Worm (Caenorhabditis elegans) whole organism, midembryonic: Measurements from ENCODE around the gene Y39A1A.18.
A peak's percentile ranks its signal among the peaks of the same experiment; 100 is the strongest.

ENCODE experiments used
- T22C8.4 ChIP-seq: fragments of 200-800 bp; sonication (Bioruptor generic); IDR thresholded peaks from 2 replicates; pipeline ENCODE4 v1.3.6; 2022; ENCODE audit warnings: missing genetic modification characterization, missing compliant biosample characterization
- cog-1 ChIP-seq: sonication (generic microtip); optimal IDR thresholded peaks from 2 replicates; lab custom pipeline; 2016; ENCODE audit warnings: missing genetic modification characterization, missing compliant biosample characterization
- flt-1 ChIP-seq: fragments of 200-800 bp; sonication (Bioruptor generic); IDR thresholded peaks from 2 replicates; pipeline ENCODE4 v1.3.6; 2022; ENCODE audit warnings: missing genetic modification characterization, missing compliant biosample characterization
- klf-2 ChIP-seq: fragments of 200-800 bp; sonication (Bioruptor generic); conservative IDR thresholded peaks from 2 replicates; pipeline ENCODE4 v1.3.6; 2022; ENCODE audit warnings: missing genetic modification reagents, missing genetic modification characterization, missing compliant biosample characterization
- med-1 ChIP-seq: sonication (generic microtip); optimal IDR thresholded peaks from 2 replicates; lab custom pipeline; 2017; ENCODE audit warnings: missing genetic modification characterization, mild to moderate bottlenecking, missing compliant biosample characterization, antibody characterized with exemption, missing genetic modification reagents; ENCODE audit not compliant: insufficient read depth
- ref-1 ChIP-seq: fragments of 200-800 bp; sonication (Bioruptor generic); conservative IDR thresholded peaks from 2 replicates; pipeline ENCODE4 v1.3.6; 2022; ENCODE audit warnings: missing genetic modification reagents, missing genetic modification characterization, missing compliant biosample characterization
- tab-1 ChIP-seq: fragments of 200-800 bp; sonication (Bioruptor generic); IDR thresholded peaks from 2 replicates; pipeline ENCODE4 v1.3.6; 2022; ENCODE audit warnings: missing genetic modification characterization, missing compliant biosample characterization
- ztf-23 ChIP-seq: fragments of 200-800 bp; sonication (Bioruptor generic); IDR thresholded peaks from 2 replicates; pipeline ENCODE4 v1.3.6; 2022; ENCODE audit warnings: missing genetic modification reagents, missing genetic modification characterization, missing compliant biosample characterization
- ztf-29 ChIP-seq: fragments of 200-800 bp; sonication (Bioruptor generic); IDR thresholded peaks from 2 replicates; pipeline ENCODE4 v1.3.6; 2022; ENCODE audit warnings: missing genetic modification reagents, missing genetic modification characterization, missing compliant biosample characterization

The Y39A1A.18 gene

ce11 chrIII:10733300-10733699 lies 39.0 kb upstream of the Y39A1A.18 start:
- TF ChIP-seq klf-2 (GFP tag; lab: Robert Waterston, UW) (no peak), tab-1 (GFP tag; lab: Robert Waterston, UW) (no peak), ref-1 (GFP tag; lab: Robert Waterston, UW) (no peak)

ce11 chrIII:10730510-10730909 lies 36.2 kb upstream of the Y39A1A.18 start, which contains the start of gene tat-3:
TSS of gene tat-3 (minus strand) at chrIII:10730705.
- TF ChIP-seq med-1 (GFP tag; lab: Kevin White, UChicago) (no peak), ztf-23 (GFP tag; lab: Robert Waterston, UW) (no peak), klf-2 (GFP tag; lab: Robert Waterston, UW) (no peak), ref-1 (GFP tag; lab: Robert Waterston, UW) (no peak), cog-1 (no peak), T22C8.4 (GFP tag; lab: Robert Waterston, UW) (no peak), ztf-29 (GFP tag; lab: Robert Waterston, UW) (no peak), flt-1 (GFP tag; lab: Robert Waterston, UW) (no peak), tab-1 (GFP tag; lab: Robert Waterston, UW) (no peak)

ce11 chrIII:10721056-10721455 lies 26.8 kb upstream of the Y39A1A.18 start:
- TF ChIP-seq klf-2 (GFP tag; lab: Robert Waterston, UW) (no peak), flt-1 (GFP tag; lab: Robert Waterston, UW) (no peak), ref-1 (GFP tag; lab: Robert Waterston, UW) (no peak), tab-1 (GFP tag; lab: Robert Waterston, UW) (no peak), med-1 (GFP tag; lab: Kevin White, UChicago) (no peak), ztf-23 (GFP tag; lab: Robert Waterston, UW) (no peak), cog-1 (no peak), T22C8.4 (GFP tag; lab: Robert Waterston, UW) (no peak), ztf-29 (GFP tag; lab: Robert Waterston, UW) (no peak)

ce11 chrIII:10720170-10720569 lies 25.9 kb upstream of the Y39A1A.18 start:
- TF ChIP-seq ztf-29 (GFP tag; lab: Robert Waterston, UW), result no peak
- peak; percentile 46; the same call in 1 of the 2 replicates for TF ChIP-seq ztf-23 (GFP tag; lab: Robert Waterston, UW)
- peak; percentile 97 for TF ChIP-seq T22C8.4 (GFP tag; lab: Robert Waterston, UW)
- no peak for TF ChIP-seq med-1 (GFP tag; lab: Kevin White, UChicago)
- peak; percentile 26 for TF ChIP-seq cog-1
- TF ChIP-seq flt-1 (GFP tag; lab: Robert Waterston, UW), result 0 out of 2 replicates have a peak, but pooled peaks have one; percentile 39

ce11 chrIII:10719057-10719456 lies 24.8 kb upstream of the Y39A1A.18 start:
- no peak for TF ChIP-seq med-1 (GFP tag; lab: Kevin White, UChicago)
- no peak for TF ChIP-seq ztf-29 (GFP tag; lab: Robert Waterston, UW)
- TF ChIP-seq ref-1 (GFP tag; lab: Robert Waterston, UW), result no peak
- no peak for TF ChIP-seq klf-2 (GFP tag; lab: Robert Waterston, UW)

ce11 chrIII:10718078-10718477 lies 23.8 kb upstream of the Y39A1A.18 start:
- TF ChIP-seq ztf-29 (GFP tag; lab: Robert Waterston, UW), result no peak
- no peak for TF ChIP-seq ref-1 (GFP tag; lab: Robert Waterston, UW)
- no peak for TF ChIP-seq klf-2 (GFP tag; lab: Robert Waterston, UW)
- TF ChIP-seq ztf-23 (GFP tag; lab: Robert Waterston, UW), result no peak
- no peak for TF ChIP-seq flt-1 (GFP tag; lab: Robert Waterston, UW)
- no peak for TF ChIP-seq T22C8.4 (GFP tag; lab: Robert Waterston, UW)
- TF ChIP-seq tab-1 (GFP tag; lab: Robert Waterston, UW), result no peak
- TF ChIP-seq med-1 (GFP tag; lab: Kevin White, UChicago), result no peak
- no peak for TF ChIP-seq cog-1

- no peak for TF ChIP-seq flt-1 (GFP tag; lab: Robert Waterston, UW)
- TF ChIP-seq cog-1, result no peak
- no peak for TF ChIP-seq T22C8.4 (GFP tag; lab: Robert Waterston, UW)
- TF ChIP-seq ztf-23 (GFP tag; lab: Robert Waterston, UW), result no peak
- no peak for TF ChIP-seq klf-2 (GFP tag; lab: Robert Waterston, UW)
- TF ChIP-seq med-1 (GFP tag; lab: Kevin White, UChicago), result no peak
- TF ChIP-seq ref-1 (GFP tag; lab: Robert Waterston, UW), result no peak
- no peak for TF ChIP-seq ztf-29 (GFP tag; lab: Robert Waterston, UW)
- TF ChIP-seq tab-1 (GFP tag; lab: Robert Waterston, UW), result no peak
Observed at ce11 chrIII:10717479-10717878, 23.2 kb upstream of the Y39A1A.18 start.

- TF ChIP-seq ztf-23 (GFP tag; lab: Robert Waterston, UW), result no peak
- TF ChIP-seq ztf-29 (GFP tag; lab: Robert Waterston, UW), result no peak
- no peak for TF ChIP-seq cog-1
Observed at ce11 chrIII:10716091-10716490, 21.8 kb upstream of the Y39A1A.18 start, which contains the start of gene W09D10.4. TSS of gene W09D10.4 (minus strand) at chrIII:10716191.

ce11 chrIII:10714541-10714940 lies 20.3 kb upstream of the Y39A1A.18 start:
- TF ChIP-seq ztf-29 (GFP tag; lab: Robert Waterston, UW), result no peak
- TF ChIP-seq cog-1, result no peak
- TF ChIP-seq ztf-23 (GFP tag; lab: Robert Waterston, UW), result no peak
- no peak for TF ChIP-seq flt-1 (GFP tag; lab: Robert Waterston, UW)
- TF ChIP-seq klf-2 (GFP tag; lab: Robert Waterston, UW), result no peak
- TF ChIP-seq med-1 (GFP tag; lab: Kevin White, UChicago), result no peak
- no peak for TF ChIP-seq ref-1 (GFP tag; lab: Robert Waterston, UW)
- no peak for TF ChIP-seq T22C8.4 (GFP tag; lab: Robert Waterston, UW)
- TF ChIP-seq tab-1 (GFP tag; lab: Robert Waterston, UW), result no peak

ce11 chrIII:10711192-10711673 lies 16.9 kb upstream of the Y39A1A.18 start, which contains the start of gene W09D10.5:
TSS of gene W09D10.5 (minus strand) at chrIII:10711536.
- TF ChIP-seq ztf-29 (GFP tag; lab: Robert Waterston, UW), result no peak
- TF ChIP-seq cog-1, result no peak
- 0 out of 2 replicates have a peak, but pooled peaks have one; percentile 6 for TF ChIP-seq flt-1 (GFP tag; lab: Robert Waterston, UW)
